Fruit fly (Drosophila melanogaster) whole organism, adult: Measurements from ENCODE around the gene CG15252.

ENCODE experiments used
- CG11617 ChIP-seq: fragments of 200-800 bp; sonication (Bioruptor generic); optimal IDR thresholded peaks from 2 replicates; lab custom pipeline; 2017; ENCODE audit warnings: mild to moderate bottlenecking, missing biosample characterization, missing genetic modification reagents, missing genetic modification characterization
- CG12768 ChIP-seq: fragments of 200-800 bp; sonication (Bioruptor generic); optimal IDR thresholded peaks from 2 replicates; lab custom pipeline; 2017; ENCODE audit warnings: missing biosample characterization, missing genetic modification characterization, mild to moderate bottlenecking, moderate library complexity, missing genetic modification reagents
- CG1620 ChIP-seq: fragments of 200-800 bp; sonication (Bioruptor generic); optimal IDR thresholded peaks from 2 replicates; lab custom pipeline; 2016; ENCODE audit warnings: missing biosample characterization, missing genetic modification characterization
- CG33017 ChIP-seq: fragments of 200-800 bp; sonication (Bioruptor generic); optimal IDR thresholded peaks from 2 replicates; lab custom pipeline; 2018; ENCODE audit warnings: missing biosample characterization, mild to moderate bottlenecking, missing genetic modification characterization, moderate library complexity
- CG7045 ChIP-seq: fragments of 200-800 bp; sonication (Bioruptor generic); optimal IDR thresholded peaks from 2 replicates; lab custom pipeline; 2017; ENCODE audit warnings: missing biosample characterization, mild to moderate bottlenecking, missing genetic modification characterization
- CG7101 ChIP-seq: fragments of 200-800 bp; sonication (Bioruptor generic); optimal IDR thresholded peaks from 2 replicates; lab custom pipeline; 2018; ENCODE audit warnings: missing biosample characterization, mild to moderate bottlenecking, missing genetic modification characterization, moderate library complexity
- Clk ChIP-seq: fragments of 200-800 bp; sonication (Bioruptor generic); optimal IDR thresholded peaks from 2 replicates; lab custom pipeline; 2017; ENCODE audit warnings: missing biosample characterization, missing genetic modification characterization
- Crg-1 ChIP-seq: fragments of 200-800 bp; sonication (Bioruptor generic); optimal IDR thresholded peaks from 2 replicates; lab custom pipeline; 2016; ENCODE audit warnings: missing biosample characterization, missing genetic modification characterization
- Hr96 ChIP-seq: fragments of 200-800 bp; sonication (Bioruptor generic); optimal IDR thresholded peaks from 2 replicates; lab custom pipeline; 2016; ENCODE audit warnings: missing biosample characterization, missing genetic modification characterization
- Mnt ChIP-seq: fragments of 200-800 bp; sonication (Bioruptor generic); optimal IDR thresholded peaks from 2 replicates; lab custom pipeline; 2016; ENCODE audit warnings: missing biosample characterization, mild to moderate bottlenecking, missing genetic modification characterization
- cnc ChIP-seq, 2 experiments: fragments of >200 bp; optimal IDR thresholded peaks; 2 replicates each; lab custom pipeline; 2017
- kay ChIP-seq: fragments of 200-800 bp; sonication (Bioruptor generic); peaks from one replicate; lab custom pipeline; 2016; ENCODE audit warnings: missing biosample characterization, missing genetic modification characterization, borderline replicate concordance
- toe ChIP-seq: fragments of 200-800 bp; sonication (Bioruptor generic); optimal IDR thresholded peaks from 2 replicates; lab custom pipeline; 2016; ENCODE audit warnings: missing biosample characterization, missing genetic modification characterization

DNA sequence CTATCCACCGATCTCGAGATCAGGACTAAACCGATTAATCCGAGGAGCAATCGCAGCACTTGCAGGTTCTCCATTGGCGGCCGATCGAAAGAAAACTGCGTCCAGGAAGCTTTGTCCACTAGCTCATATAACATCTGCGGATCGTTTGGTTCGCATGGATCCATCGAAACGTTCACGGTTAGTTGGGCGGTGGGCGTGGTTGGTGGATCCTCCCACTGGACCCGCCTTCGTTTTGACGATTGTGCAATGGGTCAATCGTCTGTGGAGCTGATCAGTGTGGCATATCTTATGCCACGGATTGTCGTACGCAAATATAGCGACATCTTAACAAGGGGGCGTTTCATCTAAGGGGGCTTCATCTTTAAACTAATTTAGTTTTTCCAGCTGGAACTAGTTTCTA, at the start of gene CG15252:
- TF ChIP-seq cnc (optimal IDR thresholded peaks at IDR 0.05; lab: Kevin White, UChicago), result no peak
- no peak for TF ChIP-seq CG7045 (GFP tag; lab: Kevin White, UChicago)
- no peak for TF ChIP-seq Hr96
- TF ChIP-seq CG1620, result no peak
- TF ChIP-seq CG11617 (GFP tag; lab: Kevin White, UChicago), result no peak
- no peak for TF ChIP-seq CG33017 (tag; lab: Kevin White, UChicago)
- no peak for TF ChIP-seq CG7101 (tag; lab: Kevin White, UChicago)
- TF ChIP-seq kay (GFP tag; lab: Kevin White, UChicago), result no peak
- TF ChIP-seq Clk (GFP tag; lab: Kevin White, UChicago), result no peak
- no peak for TF ChIP-seq toe (GFP tag; lab: Kevin White, UChicago)
- no peak for TF ChIP-seq Mnt (GFP tag; lab: Kevin White, UChicago)
- TF ChIP-seq Crg-1 (GFP tag; lab: Kevin White, UChicago), result no peak
- TF ChIP-seq CG12768 (GFP tag; lab: Kevin White, UChicago), result no peak
